Fruit fly (Drosophila melanogaster) whole organism, prepupa: ENCODE measurements around the gene Cog2.

Source experiments
- CG6276 ChIP-seq: fragments of 200-800 bp; sonication (Bioruptor generic); optimal IDR thresholded peaks from 2 replicates; lab custom pipeline; 2017; ENCODE audit warnings: missing biosample characterization, mild to moderate bottlenecking, missing genetic modification characterization
- CG6854 ChIP-seq: fragments of 200-800 bp; sonication (Bioruptor generic); optimal IDR thresholded peaks from 2 replicates; lab custom pipeline; 2017; ENCODE audit warnings: missing biosample characterization, mild to moderate bottlenecking, missing genetic modification characterization
- CG8632 ChIP-seq: fragments of 200-800 bp; sonication (Bioruptor generic); optimal IDR thresholded peaks from 3 replicates; lab custom pipeline; 2016; ENCODE audit warnings: missing biosample characterization, missing genetic modification characterization
- Hr38 ChIP-seq: sonication (Bioruptor generic); optimal IDR thresholded peaks from 2 replicates; lab custom pipeline; 2016; ENCODE audit warnings: missing biosample characterization, missing genetic modification characterization
- Smox ChIP-seq: fragments of 200-800 bp; sonication (Bioruptor generic); optimal IDR thresholded peaks from 3 replicates; lab custom pipeline; 2016; ENCODE audit warnings: missing biosample characterization, missing genetic modification characterization
- cyc ChIP-seq: fragments of 200-800 bp; sonication (Bioruptor generic); optimal IDR thresholded peaks from 3 replicates; lab custom pipeline; 2016; ENCODE audit warnings: missing biosample characterization, missing genetic modification characterization
- dac ChIP-seq: fragments of 200-800 bp; sonication (Bioruptor generic); optimal IDR thresholded peaks from 2 replicates; lab custom pipeline; 2017; ENCODE audit warnings: missing biosample characterization, mild to moderate bottlenecking, missing genetic modification characterization
- fd59A ChIP-seq: fragments of 200-800 bp; sonication (Bioruptor generic); optimal IDR thresholded peaks from 2 replicates; lab custom pipeline; 2017; ENCODE audit warnings: missing biosample characterization, mild to moderate bottlenecking, missing genetic modification characterization, missing genetic modification reagents
- net ChIP-seq: fragments of 200-800 bp; sonication (Bioruptor generic); optimal IDR thresholded peaks from 3 replicates; lab custom pipeline; 2016; ENCODE audit warnings: missing biosample characterization, missing genetic modification characterization

dm6 chr3R:15319912-15320746 is 41.3 kb downstream of the Cog2 start, which contains the start of the genes CG6276 and CG44040:
- TF ChIP-seq Hr38 (GFP tag; lab: Kevin White, UChicago): no peak
- TF ChIP-seq CG6854: no peak
- no peak for TF ChIP-seq CG6276 (GFP tag; lab: Kevin White, UChicago)
- no peak for TF ChIP-seq Smox (GFP tag; lab: Kevin White, UChicago)
- TF ChIP-seq fd59A: peak; percentile 30
- TF ChIP-seq CG8632 (GFP tag; lab: Kevin White, UChicago): peak; percentile 40
- TF ChIP-seq dac (GFP tag; lab: Kevin White, UChicago): peak; percentile 51
- peak; percentile 37 for TF ChIP-seq cyc (GFP tag; lab: Kevin White, UChicago)
- no peak for TF ChIP-seq net
